Fruit fly (Drosophila melanogaster) whole organism, embryonic: ENCODE results near the gene Gyc88E.

Source experiments
- ATbp ChIP-seq: fragments of 200-800 bp; sonication (Bioruptor generic); optimal IDR thresholded peaks from 2 replicates; lab custom pipeline; 2017; ENCODE audit warnings: missing biosample characterization, mild to moderate bottlenecking, missing genetic modification characterization, missing genetic modification reagents
- Antp ChIP-seq: fragments of 200-800 bp; sonication (Bioruptor generic); optimal IDR thresholded peaks from 3 replicates; lab custom pipeline; 2016; ENCODE audit warnings: missing biosample characterization, missing genetic modification characterization
- BtbVII ChIP-seq: fragments of 200-800 bp; sonication (Bioruptor generic); optimal IDR thresholded peaks from 3 replicates; lab custom pipeline; 2017; ENCODE audit warnings: missing biosample characterization, mild to moderate bottlenecking, missing genetic modification characterization
- Bteb2 ChIP-seq: fragments of 200-800 bp; sonication (Bioruptor generic); optimal IDR thresholded peaks from 2 replicates; lab custom pipeline; 2016; ENCODE audit warnings: missing biosample characterization, missing genetic modification characterization
- CG10366 ChIP-seq: fragments of 200-800 bp; sonication (Bioruptor generic); IDR thresholded peaks from 2 replicates; pipeline ENCODE4 v1.3.6; 2022; ENCODE audit warnings: missing biosample characterization, missing genetic modification characterization
- CG11504 ChIP-seq: fragments of 200-800 bp; sonication (Bioruptor generic); optimal IDR thresholded peaks from 3 replicates; lab custom pipeline; 2019; ENCODE audit warnings: missing biosample characterization, mild to moderate bottlenecking, missing genetic modification characterization, moderate library complexity
- CG12155 ChIP-seq: fragments of 200-800 bp; sonication (Bioruptor generic); optimal IDR thresholded peaks from 3 replicates; lab custom pipeline; 2016; ENCODE audit warnings: missing biosample characterization, missing genetic modification characterization
- CG14050 ChIP-seq: fragments of 200-800 bp; sonication (Bioruptor generic); IDR thresholded peaks from 3 replicates; pipeline ENCODE4 v1.3.6; 2022; ENCODE audit warnings: missing biosample characterization, missing genetic modification characterization
- CG16815 ChIP-seq: fragments of 200-800 bp; sonication (Bioruptor generic); optimal IDR thresholded peaks from 3 replicates; lab custom pipeline; 2017; ENCODE audit warnings: missing biosample characterization, mild to moderate bottlenecking, missing genetic modification characterization
- CG17328 ChIP-seq: fragments of 200-800 bp; sonication (Bioruptor generic); IDR thresholded peaks from 2 replicates; pipeline ENCODE4 v1.3.6; 2022; ENCODE audit warnings: missing biosample characterization, missing genetic modification characterization
- CG17612 ChIP-seq: fragments of 200-800 bp; sonication (Bioruptor generic); IDR thresholded peaks from 2 replicates; pipeline ENCODE4 v1.3.6; 2022; ENCODE audit warnings: missing biosample characterization, missing genetic modification characterization
- CG1832 ChIP-seq: fragments of 200-800 bp; sonication (Bioruptor generic); optimal IDR thresholded peaks from 2 replicates; lab custom pipeline; 2017; ENCODE audit warnings: missing biosample characterization, mild to moderate bottlenecking, missing genetic modification characterization, inconsistent platforms
- CG2199 ChIP-seq: fragments of 200-800 bp; sonication (Bioruptor generic); IDR thresholded peaks from 3 replicates; pipeline ENCODE4 v1.3.6; 2022; ENCODE audit warnings: missing biosample characterization, missing genetic modification characterization
- CG2678 ChIP-seq: fragments of 200-800 bp; sonication (Bioruptor generic); optimal IDR thresholded peaks from 3 replicates; lab custom pipeline; 2019; ENCODE audit warnings: missing biosample characterization, mild to moderate bottlenecking, missing genetic modification characterization, moderate library complexity
- CG3065 ChIP-seq: fragments of 200-800 bp; sonication (Bioruptor generic); optimal IDR thresholded peaks from 2 replicates; lab custom pipeline; 2016; ENCODE audit warnings: missing biosample characterization, missing genetic modification characterization
- CG4820 ChIP-seq: fragments of 200-800 bp; sonication (Bioruptor generic); optimal IDR thresholded peaks from 3 replicates; lab custom pipeline; 2016; ENCODE audit warnings: missing biosample characterization, missing genetic modification characterization
- CG6654 ChIP-seq: fragments of 200-800 bp; sonication (Bioruptor generic); optimal IDR thresholded peaks from 2 replicates; lab custom pipeline; 2017; ENCODE audit warnings: missing biosample characterization, mild to moderate bottlenecking, missing genetic modification characterization
- CG6765 ChIP-seq: fragments of 200-800 bp; sonication (Bioruptor generic); optimal IDR thresholded peaks from 3 replicates; lab custom pipeline; 2017; ENCODE audit warnings: missing biosample characterization, mild to moderate bottlenecking, missing genetic modification characterization
- CG7556 ChIP-seq: fragments of 200-800 bp; sonication (Bioruptor generic); optimal IDR thresholded peaks from 2 replicates; lab custom pipeline; 2017; ENCODE audit warnings: missing biosample characterization, mild to moderate bottlenecking, missing genetic modification characterization
- CG7839 ChIP-seq: fragments of 200-800 bp; sonication (Bioruptor generic); optimal IDR thresholded peaks from 3 replicates; lab custom pipeline; 2018; ENCODE audit warnings: missing biosample characterization, mild to moderate bottlenecking, missing genetic modification characterization, moderate library complexity
- CG9727 ChIP-seq: fragments of 200-800 bp; sonication (Bioruptor generic); optimal IDR thresholded peaks from 3 replicates; lab custom pipeline; 2017; ENCODE audit warnings: missing biosample characterization, mild to moderate bottlenecking, missing genetic modification characterization
- CG9932 ChIP-seq: fragments of 200-800 bp; sonication (Bioruptor generic); IDR thresholded peaks from 2 replicates; pipeline ENCODE4 v1.3.6; 2022; ENCODE audit warnings: missing biosample characterization, missing genetic modification characterization
- CrebB ChIP-seq: fragments of 200-800 bp; sonication (Bioruptor generic); optimal IDR thresholded peaks from 3 replicates; lab custom pipeline; 2018; ENCODE audit warnings: missing biosample characterization, mild to moderate bottlenecking, missing genetic modification characterization
- D19B ChIP-seq: fragments of 200-800 bp; sonication (Bioruptor generic); optimal IDR thresholded peaks from 2 replicates; lab custom pipeline; 2017; ENCODE audit warnings: missing biosample characterization, mild to moderate bottlenecking, missing genetic modification characterization
- Fer3 ChIP-seq: fragments of 200-800 bp; sonication (Bioruptor generic); optimal IDR thresholded peaks from 2 replicates; lab custom pipeline; 2018; ENCODE audit warnings: missing biosample characterization, mild to moderate bottlenecking, missing genetic modification characterization, moderate library complexity
- MESR4 ChIP-seq: fragments of 200-800 bp; sonication (Bioruptor generic); optimal IDR thresholded peaks from 2 replicates; lab custom pipeline; 2018; ENCODE audit warnings: missing biosample characterization, mild to moderate bottlenecking, missing genetic modification characterization, moderate library complexity
- Mes4 ChIP-seq: fragments of 200-800 bp; sonication (Bioruptor generic); optimal IDR thresholded peaks from 2 replicates; lab custom pipeline; 2016; ENCODE audit warnings: missing biosample characterization, missing genetic modification characterization
- Mrtf ChIP-seq: fragments of 200-800 bp; sonication (Bioruptor generic); IDR thresholded peaks from 3 replicates; pipeline ENCODE4 v1.3.6; 2022; ENCODE audit warnings: missing biosample characterization, missing genetic modification characterization
- Nf-YB ChIP-seq: fragments of 200-800 bp; sonication (Bioruptor generic); optimal IDR thresholded peaks from 3 replicates; lab custom pipeline; 2019; ENCODE audit warnings: missing biosample characterization, mild to moderate bottlenecking, missing genetic modification characterization, moderate library complexity
- Rfx ChIP-seq: fragments of 200-800 bp; sonication (Bioruptor generic); IDR thresholded peaks from 2 replicates; pipeline ENCODE4 v1.3.6; 2022; ENCODE audit warnings: missing biosample characterization, missing genetic modification characterization
- Six4 ChIP-seq: fragments of 200-800 bp; sonication (Bioruptor generic); optimal IDR thresholded peaks from 2 replicates; lab custom pipeline; 2016; ENCODE audit warnings: missing biosample characterization, missing genetic modification characterization
- Sox102F ChIP-seq: fragments of 200-800 bp; sonication (Bioruptor generic); optimal IDR thresholded peaks from 2 replicates; lab custom pipeline; 2018; ENCODE audit warnings: missing biosample characterization, mild to moderate bottlenecking, missing genetic modification characterization, moderate library complexity
- Tbp ChIP-seq: fragments of >200 bp; optimal IDR thresholded peaks from 2 replicates; lab custom pipeline; 2018; ENCODE audit warnings: missing biosample characterization, missing genetic modification characterization
- ap ChIP-seq: fragments of 200-800 bp; sonication (Bioruptor generic); IDR thresholded peaks from 2 replicates; pipeline ENCODE4 v1.3.6; 2022; ENCODE audit warnings: missing biosample characterization, missing genetic modification characterization
- bbx ChIP-seq: fragments of 200-800 bp; sonication (Bioruptor generic); IDR thresholded peaks from 2 replicates; pipeline ENCODE4 v1.3.6; 2022; ENCODE audit warnings: missing biosample characterization, missing genetic modification characterization; ENCODE audit not compliant: partially characterized antibody
- chn ChIP-seq: fragments of 200-800 bp; sonication (Bioruptor generic); optimal IDR thresholded peaks from 2 replicates; lab custom pipeline; 2016; ENCODE audit warnings: missing biosample characterization, missing genetic modification characterization
- ci ChIP-seq: fragments of 200-800 bp; sonication (Bioruptor generic); IDR thresholded peaks from 3 replicates; pipeline ENCODE4 v1.3.6; 2022; ENCODE audit warnings: missing biosample characterization, missing genetic modification characterization
- dati ChIP-seq: fragments of 200-800 bp; sonication (Bioruptor generic); IDR thresholded peaks from 2 replicates; pipeline ENCODE4 v1.3.6; 2022; ENCODE audit warnings: missing biosample characterization, missing genetic modification characterization
- dmrt11E ChIP-seq: fragments of 200-800 bp; sonication (Bioruptor generic); optimal IDR thresholded peaks from 3 replicates; lab custom pipeline; 2018; ENCODE audit warnings: missing biosample characterization, mild to moderate bottlenecking, missing genetic modification characterization, moderate library complexity
- fd96Cb ChIP-seq: fragments of 200-800 bp; sonication (Bioruptor generic); optimal IDR thresholded peaks from 2 replicates; lab custom pipeline; 2018; ENCODE audit warnings: missing biosample characterization, mild to moderate bottlenecking, missing genetic modification characterization, moderate library complexity
- fru ChIP-seq: fragments of >200 bp; optimal IDR thresholded peaks from 2 replicates; lab custom pipeline; 2017
- gem ChIP-seq: fragments of 200-800 bp; sonication (Bioruptor generic); optimal IDR thresholded peaks from 2 replicates; lab custom pipeline; 2019; ENCODE audit warnings: missing biosample characterization, mild to moderate bottlenecking, missing genetic modification characterization, moderate library complexity
- kay ChIP-seq: fragments of 200-800 bp; sonication (Bioruptor generic); optimal IDR thresholded peaks from 2 replicates; lab custom pipeline; 2016; ENCODE audit warnings: missing biosample characterization, missing genetic modification characterization
- lilli ChIP-seq: fragments of 200-800 bp; sonication (Bioruptor generic); optimal IDR thresholded peaks from 3 replicates; lab custom pipeline; 2016; ENCODE audit warnings: missing biosample characterization, missing genetic modification characterization
- lmd ChIP-seq: fragments of 200-800 bp; sonication (Bioruptor generic); IDR thresholded peaks from 2 replicates; pipeline ENCODE4 v1.3.6; 2022; ENCODE audit warnings: missing biosample characterization, missing genetic modification characterization
- luna ChIP-seq: fragments of 200-800 bp; sonication (Bioruptor generic); optimal IDR thresholded peaks from 2 replicates; lab custom pipeline; 2016; ENCODE audit warnings: missing biosample characterization, missing genetic modification characterization
- onecut ChIP-seq: fragments of 200-800 bp; sonication (Bioruptor generic); IDR thresholded peaks from 2 replicates; pipeline ENCODE4 v1.3.6; 2022; ENCODE audit warnings: missing biosample characterization, missing genetic modification characterization
- pum ChIP-seq: fragments of 200-800 bp; sonication (Bioruptor generic); optimal IDR thresholded peaks from 2 replicates; lab custom pipeline; 2016; ENCODE audit warnings: missing biosample characterization, missing genetic modification characterization
- sc ChIP-seq, 3 experiments: fragments of >200 bp in 2 of 3; fragments of 200-800 bp in 1 of 3; sonication (Bioruptor generic) in 1 of 3; optimal IDR thresholded peaks; 2 replicates in 2 of 3; 3 replicates in 1 of 3; lab custom pipeline; 2017; ENCODE audit warnings: mild to moderate bottlenecking in 1 of 3, missing biosample characterization in 1 of 3, missing genetic modification characterization in 1 of 3, missing genetic modification reagents in 1 of 3
- slou ChIP-seq: fragments of 200-800 bp; sonication (Bioruptor generic); optimal IDR thresholded peaks from 3 replicates; lab custom pipeline; 2016; ENCODE audit warnings: missing biosample characterization, missing genetic modification characterization
- tin ChIP-seq: fragments of 200-800 bp; sonication (Bioruptor generic); optimal IDR thresholded peaks from 3 replicates; lab custom pipeline; 2016; ENCODE audit warnings: missing biosample characterization, missing genetic modification characterization

Gene Gyc88E

DNA sequence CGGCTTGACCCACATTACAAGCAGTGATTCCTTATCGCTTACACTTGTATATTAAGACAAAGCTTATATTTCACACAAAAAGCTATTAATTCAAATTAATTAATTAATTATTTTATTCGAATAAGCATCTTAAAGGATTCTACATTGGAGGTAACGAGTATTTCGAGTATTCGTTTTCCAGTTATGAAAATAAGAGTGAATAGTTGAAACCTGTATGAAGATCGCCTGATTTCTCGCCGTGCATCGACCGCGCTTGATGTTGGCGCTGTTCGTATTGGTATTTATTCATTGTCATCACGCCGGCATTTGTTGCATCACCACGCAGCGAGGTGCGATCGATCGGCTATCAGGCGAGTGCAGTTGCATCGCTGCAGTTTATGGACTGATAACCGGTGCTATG is 4.7 kb upstream of the Gyc88E start (continued):
- peak; percentile 71 for TF ChIP-seq CG2678
- TF ChIP-seq CG3065 (GFP tag; lab: Kevin White, UChicago): no peak
- no peak for TF ChIP-seq CG1832 (GFP tag; lab: Kevin White, UChicago)
- peak; percentile 44 for TF ChIP-seq onecut (GFP tag; lab: Robert Waterston, UW)
- TF ChIP-seq ap (GFP tag; lab: Robert Waterston, UW): peak; percentile 29; the same call in 1 of the 2 replicates
- TF ChIP-seq Mrtf: 0 out of 3 replicates have a peak, but pooled peaks have one; percentile 59
- TF ChIP-seq MESR4 (GFP tag; lab: Kevin White, UChicago): no peak
- peak; percentile 56; the same call in 1 of the 2 replicates for TF ChIP-seq lmd (GFP tag; lab: Robert Waterston, UW)
- no peak for TF ChIP-seq CG2199 (GFP tag; lab: Robert Waterston, UW)
- peak; percentile 69 for TF ChIP-seq gem (tag; lab: Kevin White, UChicago)
- peak; percentile 68 for TF ChIP-seq Sox102F (GFP tag; lab: Kevin White, UChicago)
- TF ChIP-seq Rfx (GFP tag; lab: Robert Waterston, UW): peak; percentile 70
- peak; percentile 13 for TF ChIP-seq Fer3 (tag; lab: Kevin White, UChicago)
- no peak for TF ChIP-seq CG4820 (GFP tag; lab: Kevin White, UChicago)
- TF ChIP-seq Nf-YB: no peak
- no peak for TF ChIP-seq slou (GFP tag; lab: Kevin White, UChicago)
- TF ChIP-seq kay (GFP tag; lab: Kevin White, UChicago): no peak
- TF ChIP-seq luna (GFP tag; lab: Kevin White, UChicago): no peak
- 0 out of 2 replicates have a peak, but pooled peaks have one; percentile 44 for TF ChIP-seq CG17328 (GFP tag; lab: Robert Waterston, UW)
- peak; percentile 52 for TF ChIP-seq ATbp (GFP tag; lab: Kevin White, UChicago)
- no peak for TF ChIP-seq CG6654 (GFP tag; lab: Kevin White, UChicago)
- 0 out of 2 replicates have a peak, but pooled peaks have one; percentile 4 for TF ChIP-seq dati (GFP tag; lab: Robert Waterston, UW)
- no peak for TF ChIP-seq pum (GFP tag; lab: Kevin White, UChicago)
- peak; percentile 46 for TF ChIP-seq CG9727 (GFP tag; lab: Kevin White, UChicago)
- TF ChIP-seq ci (GFP tag; lab: Robert Waterston, UW): peak; percentile 80; the same call in 2 of the 3 replicates
- no peak for TF ChIP-seq sc (optimal IDR thresholded peaks at IDR 0.05; lab: Kevin White, UChicago)
- TF ChIP-seq sc (GFP tag; optimal IDR thresholded peaks at IDR 0.05; lab: Kevin White, UChicago): no peak
- no peak for TF ChIP-seq bbx (GFP tag; lab: Robert Waterston, UW)
- TF ChIP-seq CG7839 (tag; lab: Kevin White, UChicago): peak; percentile 78
- TF ChIP-seq fd96Cb (tag; lab: Kevin White, UChicago): peak; percentile 23
- peak; percentile 51; the same call in 1 of the 3 replicates for TF ChIP-seq CG14050 (GFP tag; lab: Robert Waterston, UW)
- TF ChIP-seq CG17612 (GFP tag; lab: Robert Waterston, UW): no peak
- no peak for TF ChIP-seq CG16815 (GFP tag; lab: Kevin White, UChicago)
- no peak for TF ChIP-seq chn (GFP tag; lab: Kevin White, UChicago)
- no peak for TF ChIP-seq Mes4 (GFP tag; lab: Kevin White, UChicago)
- no peak for TF ChIP-seq Tbp (GFP tag; lab: Kevin White, UChicago)
- TF ChIP-seq CG12155 (GFP tag; lab: Kevin White, UChicago): peak; percentile 30
- peak; percentile 46 for TF ChIP-seq Six4 (GFP tag; lab: Kevin White, UChicago)
- TF ChIP-seq lilli (GFP tag; lab: Kevin White, UChicago): peak; percentile 39
- no peak for TF ChIP-seq D19B (GFP tag; lab: Kevin White, UChicago)
- TF ChIP-seq CG7556 (GFP tag; lab: Kevin White, UChicago): peak; percentile 37
- TF ChIP-seq BtbVII: no peak
- TF ChIP-seq CG9932 (GFP tag; lab: Robert Waterston, UW): 0 out of 2 replicates have a peak, but pooled peaks have one; percentile 14
- peak; percentile 27 for TF ChIP-seq CrebB (tag; lab: Kevin White, UChicago)
- peak; percentile 26 for TF ChIP-seq tin
- no peak for TF ChIP-seq Antp (GFP tag; lab: Kevin White, UChicago)
- peak; percentile 62 for TF ChIP-seq CG11504 (tag; lab: Kevin White, UChicago)
- no peak for TF ChIP-seq fru
- peak; percentile 52 for TF ChIP-seq dmrt11E (tag; lab: Kevin White, UChicago)
- no peak for TF ChIP-seq CG6765 (GFP tag; lab: Kevin White, UChicago)
- no peak for TF ChIP-seq Bteb2 (GFP tag; lab: Kevin White, UChicago)
- peak; percentile 61 for TF ChIP-seq CG10366
